Worm (Caenorhabditis elegans) whole organism, midembryonic: ENCODE data around the gene C02B8.6.

Source experiments
- T22C8.4 ChIP-seq: fragments of 200-800 bp; sonication (Bioruptor generic); IDR thresholded peaks from 2 replicates; pipeline ENCODE4 v1.3.6; 2022; ENCODE audit warnings: missing genetic modification characterization, missing compliant biosample characterization
- cog-1 ChIP-seq: sonication (generic microtip); optimal IDR thresholded peaks from 2 replicates; lab custom pipeline; 2016; ENCODE audit warnings: missing genetic modification characterization, missing compliant biosample characterization
- klf-2 ChIP-seq: fragments of 200-800 bp; sonication (Bioruptor generic); conservative IDR thresholded peaks from 2 replicates; pipeline ENCODE4 v1.3.6; 2022; ENCODE audit warnings: missing genetic modification reagents, missing genetic modification characterization, missing compliant biosample characterization
- med-1 ChIP-seq: sonication (generic microtip); optimal IDR thresholded peaks from 2 replicates; lab custom pipeline; 2017; ENCODE audit warnings: missing genetic modification characterization, mild to moderate bottlenecking, missing compliant biosample characterization, antibody characterized with exemption, missing genetic modification reagents; ENCODE audit not compliant: insufficient read depth
- ref-1 ChIP-seq: fragments of 200-800 bp; sonication (Bioruptor generic); conservative IDR thresholded peaks from 2 replicates; pipeline ENCODE4 v1.3.6; 2022; ENCODE audit warnings: missing genetic modification reagents, missing genetic modification characterization, missing compliant biosample characterization
- ztf-23 ChIP-seq: fragments of 200-800 bp; sonication (Bioruptor generic); IDR thresholded peaks from 2 replicates; pipeline ENCODE4 v1.3.6; 2022; ENCODE audit warnings: missing genetic modification reagents, missing genetic modification characterization, missing compliant biosample characterization
- ztf-29 ChIP-seq: fragments of 200-800 bp; sonication (Bioruptor generic); IDR thresholded peaks from 2 replicates; pipeline ENCODE4 v1.3.6; 2022; ENCODE audit warnings: missing genetic modification reagents, missing genetic modification characterization, missing compliant biosample characterization

- no peak for TF ChIP-seq ztf-29 (GFP tag; lab: Robert Waterston, UW)
- no peak for TF ChIP-seq cog-1 (tag; lab: Kevin White, UChicago)
- TF ChIP-seq ztf-23 (GFP tag; lab: Robert Waterston, UW), result no peak
- no peak for TF ChIP-seq T22C8.4 (GFP tag; lab: Robert Waterston, UW)
- TF ChIP-seq med-1 (GFP tag; lab: Kevin White, UChicago), result no peak
- no peak for TF ChIP-seq klf-2 (GFP tag; lab: Robert Waterston, UW)
- TF ChIP-seq ref-1 (GFP tag; lab: Robert Waterston, UW), result no peak
Observed at ce11 chrX:8086450-8086724, 49.7 kb downstream of the C02B8.6 start, which contains the start of gene dao-3.
